Worm (Caenorhabditis elegans): Measurements from ENCODE around the gene cpz-2.

cpz-2 gene

DNA sequence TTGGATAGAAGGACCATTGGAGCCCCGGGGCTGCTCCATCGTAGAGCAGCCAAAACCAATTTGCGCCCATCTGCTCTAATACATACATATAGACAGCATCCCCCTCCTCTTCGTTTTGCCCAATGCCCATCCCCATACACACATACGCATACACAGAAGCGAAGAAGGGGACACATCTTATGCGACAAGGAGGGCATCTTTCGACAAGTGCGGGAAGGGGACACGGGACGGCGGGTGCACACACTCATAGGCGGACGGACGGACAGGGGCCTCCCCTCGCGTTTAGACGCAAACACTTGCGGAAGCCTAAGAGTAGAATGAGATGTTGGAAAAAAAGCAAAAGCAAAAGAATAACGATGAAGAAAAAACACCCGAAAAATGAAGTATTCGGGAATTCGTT lies 15.4 kb downstream of the cpz-2 start:
- TF ChIP-seq fkh-10 (GFP tag; optimal IDR thresholded peaks at IDR 0.05) (no peak), tra-1 (GFP tag; IDR thresholded peaks at IDR 0.05) (no peak), ctbp-1 (GFP tag; IDR thresholded peaks at IDR 0.05) (0 out of 2 replicates have a peak, but pooled peaks have one; percentile 43), ZK337.2 (GFP tag; IDR thresholded peaks at IDR 0.05) (no peak), ceh-32 (tag; optimal IDR thresholded peaks at IDR 0.05; ENCODE audit: poor library complexity) (no peak), sdz-12 (GFP tag; optimal IDR thresholded peaks at IDR 0.05) (no peak), egl-43 (GFP tag; IDR thresholded peaks at IDR 0.05) (no peak), F26F4.8 (GFP tag; conservative IDR thresholded peaks at IDR 0.05) (no peak), ceh-44 (GFP tag; IDR thresholded peaks at IDR 0.05) (no peak), vab-7 (GFP tag; IDR thresholded peaks at IDR 0.05) (0 out of 2 replicates have a peak, but pooled peaks have one; percentile 7), gei-8 (GFP tag; optimal IDR thresholded peaks at IDR 0.05) (peak; percentile 4), mes-2 (tag; optimal IDR thresholded peaks at IDR 0.05; ENCODE audit: poor library complexity, severe bottlenecking) (peak; percentile 15), dmd-9 (GFP tag; IDR thresholded peaks at IDR 0.05) (no peak), nhr-28 (tag; optimal IDR thresholded peaks at IDR 0.05) (no peak), daf-19 (GFP tag; conservative IDR thresholded peaks at IDR 0.05) (no peak), hmg-1.1 (GFP tag; IDR thresholded peaks at IDR 0.05) (peak; percentile 28), madf-5 (GFP tag; IDR thresholded peaks at IDR 0.05) (0 out of 4 replicates have a peak, but pooled peaks of 1 of the 2 experiments have one; percentile 41), F10B5.3 (tag; optimal IDR thresholded peaks at IDR 0.05) (no peak), T26A8.4 (GFP tag; IDR thresholded peaks at IDR 0.05) (no peak), set-16 (GFP tag; IDR thresholded peaks at IDR 0.05) (no peak; the same call in 1 of the 2 replicates), lir-3 (tag; optimal IDR thresholded peaks at IDR 0.05) (no peak)

DNA sequence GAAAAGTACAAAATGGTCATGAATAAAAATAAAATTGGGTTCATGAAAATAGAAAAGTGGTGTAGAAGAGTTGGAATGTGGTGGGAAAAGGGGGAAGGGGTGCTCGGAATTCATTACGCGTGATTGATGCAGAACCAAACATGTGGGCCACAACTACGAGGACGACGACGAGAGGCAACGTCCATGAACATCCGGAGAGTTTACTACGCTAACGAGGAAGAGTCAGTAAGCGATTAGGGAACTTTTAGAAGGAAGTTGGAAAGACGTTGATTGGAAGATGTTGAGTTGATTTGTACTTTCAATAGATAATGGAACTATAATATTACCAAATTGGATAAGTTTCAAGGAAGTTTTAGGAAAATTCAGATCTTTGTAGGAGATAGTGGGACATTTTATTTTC lies 20.7 kb downstream of the cpz-2 start:
- no peak for TF ChIP-seq mxl-3 (GFP tag; optimal IDR thresholded peaks at IDR 0.05)
- TF ChIP-seq mdt-29 (GFP tag; IDR thresholded peaks at IDR 0.05) = no peak
- TF ChIP-seq ceh-28 (tag; optimal IDR thresholded peaks at IDR 0.05) = no peak
- TF ChIP-seq nhr-25 (tag; optimal IDR thresholded peaks at IDR 0.05; ENCODE audit: borderline replicate concordance, insufficient read depth) = no peak
- TF ChIP-seq arid-1 (GFP tag; conservative IDR thresholded peaks at IDR 0.05) = no peak
- TF ChIP-seq zfp-2 (tag; optimal IDR thresholded peaks at IDR 0.05) = no peak
- no peak for TF ChIP-seq F26F4.8 (GFP tag; conservative IDR thresholded peaks at IDR 0.05)
- no peak for TF ChIP-seq ces-1 (GFP tag; optimal IDR thresholded peaks at IDR 0.05)
- no peak for TF ChIP-seq nhr-76 (tag; optimal IDR thresholded peaks at IDR 0.05)
- TF ChIP-seq jun-1 (tag; optimal IDR thresholded peaks at IDR 0.05) = no peak
- TF ChIP-seq T20F7.1 (GFP tag; optimal IDR thresholded peaks at IDR 0.05) = no peak
- TF ChIP-seq vab-7 (GFP tag; IDR thresholded peaks at IDR 0.05) = no peak
- no peak for TF ChIP-seq nhr-237 (tag; optimal IDR thresholded peaks at IDR 0.05)
- no peak for TF ChIP-seq nhr-42 (GFP tag; IDR thresholded peaks at IDR 0.05)

DNA sequence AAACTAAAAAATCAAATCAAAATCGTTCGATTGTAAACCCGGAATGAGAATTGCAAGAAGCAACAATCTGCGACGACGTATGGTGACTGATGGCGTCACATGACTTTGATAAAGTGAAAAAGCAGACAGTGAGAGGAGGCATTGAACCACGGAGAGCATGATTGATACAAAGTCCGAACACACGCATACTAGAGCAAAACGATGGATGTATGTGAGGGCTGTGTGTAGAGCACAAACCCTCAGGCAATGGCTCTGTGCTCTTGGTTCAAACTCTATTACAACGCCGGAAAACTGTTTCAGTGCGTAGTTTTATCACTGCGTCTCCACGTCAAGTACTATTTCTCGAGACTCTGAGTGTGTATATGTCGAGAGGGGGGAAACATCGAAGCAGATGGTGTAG lies 21.5 kb downstream of the cpz-2 start:
- peak; percentile 69 for TF ChIP-seq nhr-28 (tag; optimal IDR thresholded peaks at IDR 0.05)
- peak; percentile 57 for TF ChIP-seq hlh-11 (tag; optimal IDR thresholded peaks at IDR 0.05)
- TF ChIP-seq unc-62 (GFP tag; optimal IDR thresholded peaks at IDR 0.05 in 1 of 2) = peak in 1 of 2 experiments; percentile 95
- TF ChIP-seq unc-62 (tag; optimal IDR thresholded peaks at IDR 0.05) = no peak
- no peak for TF ChIP-seq dmd-8 (GFP tag; IDR thresholded peaks at IDR 0.05)
- TF ChIP-seq mep-1 (tag; optimal IDR thresholded peaks at IDR 0.05) = no peak
- no peak for TF ChIP-seq jun-1 (tag; optimal IDR thresholded peaks at IDR 0.05)
- TF ChIP-seq nhr-11 (tag; optimal IDR thresholded peaks at IDR 0.05) = peak; percentile 57
- TF ChIP-seq hlh-30 (tag; optimal IDR thresholded peaks at IDR 0.05; ENCODE audit: insufficient read depth) = peak; percentile 72

Data from whole organism, L4 larva.